Worm (Caenorhabditis elegans): ENCODE data around the gene srv-31.

DNA sequence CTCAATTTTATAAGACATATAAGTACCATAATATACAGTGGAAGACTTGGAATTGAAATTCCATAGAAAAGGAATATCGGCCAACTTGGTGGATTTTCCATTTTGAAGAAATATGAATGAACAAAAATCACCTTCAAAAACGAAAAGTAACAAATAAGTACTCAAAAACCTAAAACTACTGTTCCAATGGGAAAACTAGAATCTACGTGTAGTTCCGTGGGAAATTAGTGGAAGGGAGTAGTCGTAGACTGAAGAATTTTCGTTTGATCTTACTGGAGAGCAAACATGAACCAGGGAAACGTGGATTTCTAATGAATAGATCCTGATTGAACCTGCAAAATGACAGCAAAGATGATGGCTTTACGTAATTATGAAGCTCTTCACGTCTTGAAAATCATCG is at the start of gene srv-31:
- no peak for TF ChIP-seq tbx-37 (GFP tag; conservative IDR thresholded peaks at IDR 0.05)
- TF ChIP-seq tbx-11 (GFP tag; IDR thresholded peaks at IDR 0.05), result no peak
- TF ChIP-seq F13C5.2 (tag; optimal IDR thresholded peaks at IDR 0.05), result no peak
- no peak for TF ChIP-seq ama-1 (optimal IDR thresholded peaks at IDR 0.05)
- no peak for TF ChIP-seq sea-1 (GFP tag; conservative IDR thresholded peaks at IDR 0.05)
- no peak for TF ChIP-seq hmg-4 (GFP tag; optimal IDR thresholded peaks at IDR 0.05)
- no peak for TF ChIP-seq pes-1 (GFP tag; IDR thresholded peaks at IDR 0.05)
- TF ChIP-seq flt-1 (GFP tag; IDR thresholded peaks at IDR 0.05), result no peak
- no peak for TF ChIP-seq ceh-36 (tag; optimal IDR thresholded peaks at IDR 0.05)
